5 fruit fly cellular contexts compared by ENCODE assay signal in the genomic region with DNA sequence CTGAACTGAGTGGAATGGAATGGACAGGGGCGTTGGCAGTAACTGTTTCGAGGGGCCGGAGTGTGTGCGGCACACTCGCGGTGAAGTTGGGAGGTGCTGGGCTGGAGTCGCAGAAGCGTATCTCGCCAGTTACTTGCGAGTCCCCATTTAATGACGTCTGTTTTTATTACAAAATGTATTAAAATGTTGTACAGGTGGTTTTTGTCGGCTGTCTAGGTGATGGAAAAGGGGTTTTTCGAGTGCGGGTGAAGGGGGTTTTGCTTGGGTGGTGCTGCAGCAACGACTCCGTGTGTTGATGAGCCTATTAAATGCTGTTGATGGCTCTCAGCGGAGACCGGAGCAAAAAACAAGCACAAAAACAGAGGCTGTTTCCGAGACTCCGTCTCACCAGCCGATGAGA.
TF ChIP-seq lines count a peak whose summit lies in the region.

No protein-coding gene starts in this region.

- no peak for TF ChIP-seq CTCF in whole organism, embryonic (GFP tag; optimal IDR thresholded peaks at IDR 0.05; lab: Kevin White, UChicago)

TF ChIP-seq in whole organism, 6 proteins besides CTCF, POLR2A, EP300 and RAD21:
- TF ChIP-seq psq (optimal IDR thresholded peaks at IDR 0.05; lab: Kevin White, UChicago): no peak
- no peak for TF ChIP-seq usp (GFP tag; optimal IDR thresholded peaks at IDR 0.05; lab: Kevin White, UChicago)
- TF ChIP-seq Dll (optimal IDR thresholded peaks at IDR 0.05; lab: Kevin White, UChicago): peak; percentile 40
- TF ChIP-seq EcR (GFP tag; optimal IDR thresholded peaks at IDR 0.05; lab: Kevin White, UChicago): peak in 1 of 2 experiments; percentile 2
- no peak for TF ChIP-seq CG8478 (optimal IDR thresholded peaks at IDR 0.05; lab: Kevin White, UChicago)
- no peak for TF ChIP-seq pan (optimal IDR thresholded peaks at IDR 0.05; lab: Kevin White, UChicago)

TF ChIP-seq in whole organism, embryonic, 481 proteins besides CTCF, POLR2A, EP300 and RAD21 (continues in another document):
- TF ChIP-seq zfh1 (GFP tag; IDR thresholded peaks at IDR 0.05; lab: Robert Waterston, UW) (peak; percentile 49; the same call in 1 of the 3 replicates), CG11723 (GFP tag; optimal IDR thresholded peaks at IDR 0.05; lab: Kevin White, UChicago) (no peak), CG3065 (GFP tag; optimal IDR thresholded peaks at IDR 0.05; lab: Kevin White, UChicago) (no peak), CG31365 (tag; optimal IDR thresholded peaks at IDR 0.05; lab: Kevin White, UChicago) (no peak), CrebB (tag; optimal IDR thresholded peaks at IDR 0.05; lab: Kevin White, UChicago) (no peak), TFAM (GFP tag; optimal IDR thresholded peaks at IDR 0.05; lab: Kevin White, UChicago) (no peak), Abd-B (GFP tag; optimal IDR thresholded peaks at IDR 0.05; lab: Kevin White, UChicago) (peak; percentile 66), CG18619 (GFP tag; optimal IDR thresholded peaks at IDR 0.05; lab: Kevin White, UChicago) (no peak), Hmr (GFP tag; optimal IDR thresholded peaks at IDR 0.05; lab: Kevin White, UChicago) (no peak), CG6765 (GFP tag; optimal IDR thresholded peaks at IDR 0.05; lab: Kevin White, UChicago) (no peak), Antp (GFP tag; optimal IDR thresholded peaks at IDR 0.05; lab: Kevin White, UChicago) (peak; percentile 14), Dad (GFP tag; optimal IDR thresholded peaks at IDR 0.05; lab: Kevin White, UChicago) (no peak), p53 (GFP tag; optimal IDR thresholded peaks at IDR 0.05; lab: Kevin White, UChicago) (no peak), crp (GFP tag; optimal IDR thresholded peaks at IDR 0.05; lab: Kevin White, UChicago) (no peak), Awh (GFP tag; IDR thresholded peaks at IDR 0.05; lab: Robert Waterston, UW) (0 out of 2 replicates have a peak, but pooled peaks have one; percentile 9), CG6254 (GFP tag; optimal IDR thresholded peaks at IDR 0.05; lab: Kevin White, UChicago) (no peak), pho (GFP tag; optimal IDR thresholded peaks at IDR 0.05; lab: Kevin White, UChicago) (no peak), CG10979 (tag; optimal IDR thresholded peaks at IDR 0.05; lab: Kevin White, UChicago) (peak; percentile 14), sna (GFP tag; IDR thresholded peaks at IDR 0.05; lab: Robert Waterston, UW; ENCODE audit: partially characterized antibody) (no peak), zfh2 (GFP tag; optimal IDR thresholded peaks at IDR 0.05; lab: Kevin White, UChicago) (no peak)

TF ChIP-seq in whole organism, prepupa, 60 proteins besides CTCF, POLR2A, EP300 and RAD21 (continues in another document):
- peak; percentile 82 for TF ChIP-seq CG6163 (GFP tag; IDR thresholded peaks at IDR 0.05; lab: Robert Waterston, UW)
- peak; percentile 29 for TF ChIP-seq Sox102F (GFP tag; optimal IDR thresholded peaks at IDR 0.05; lab: Kevin White, UChicago)
- TF ChIP-seq Hr38 (GFP tag; optimal IDR thresholded peaks at IDR 0.05; lab: Kevin White, UChicago): no peak
- TF ChIP-seq CG31627 (GFP tag; optimal IDR thresholded peaks at IDR 0.05; lab: Kevin White, UChicago): peak; percentile 40
- TF ChIP-seq eg (GFP tag; IDR thresholded peaks at IDR 0.05; lab: Robert Waterston, UW): 0 out of 3 replicates have a peak, but pooled peaks have one; percentile 50
- peak; percentile 65 for TF ChIP-seq fd59A (GFP tag; optimal IDR thresholded peaks at IDR 0.05; lab: Kevin White, UChicago)
- TF ChIP-seq CG11902 (GFP tag; optimal IDR thresholded peaks at IDR 0.05; lab: Kevin White, UChicago): peak; percentile 34
- no peak for TF ChIP-seq CG16779 (tag; optimal IDR thresholded peaks at IDR 0.05; lab: Kevin White, UChicago)
- TF ChIP-seq CG6854 (GFP tag; optimal IDR thresholded peaks at IDR 0.05; lab: Kevin White, UChicago): no peak
- TF ChIP-seq dsx (GFP tag; optimal IDR thresholded peaks at IDR 0.05; lab: Kevin White, UChicago; ENCODE audit: poor library complexity, severe bottlenecking): peak; percentile 95
- TF ChIP-seq fkh (GFP tag; optimal IDR thresholded peaks at IDR 0.05; lab: Kevin White, UChicago): no peak
- peak; percentile 74 for TF ChIP-seq CG3032 (tag; optimal IDR thresholded peaks at IDR 0.05; lab: Kevin White, UChicago)
- peak; percentile 41 for TF ChIP-seq CG9139 (GFP tag; optimal IDR thresholded peaks at IDR 0.05; lab: Kevin White, UChicago)
- peak; percentile 9 for TF ChIP-seq Ets21C (GFP tag; optimal IDR thresholded peaks at IDR 0.05; lab: Kevin White, UChicago)
- peak; percentile 69 for TF ChIP-seq CG15336 (GFP tag; IDR thresholded peaks at IDR 0.05; lab: Robert Waterston, UW)
- TF ChIP-seq topi (GFP tag; optimal IDR thresholded peaks at IDR 0.05; lab: Kevin White, UChicago): peak; percentile 60
- peak; percentile 61 for TF ChIP-seq acj6 (GFP tag; optimal IDR thresholded peaks at IDR 0.05; lab: Kevin White, UChicago)
- peak; percentile 62 for TF ChIP-seq OdsH (GFP tag; optimal IDR thresholded peaks at IDR 0.05; lab: Kevin White, UChicago)
- TF ChIP-seq Ets96B (tag; optimal IDR thresholded peaks at IDR 0.05; lab: Kevin White, UChicago): peak; percentile 71
- TF ChIP-seq lz (GFP tag; optimal IDR thresholded peaks at IDR 0.05; lab: Kevin White, UChicago): peak; percentile 44

TF ChIP-seq in whole organism, pupa, 21 proteins besides CTCF, POLR2A, EP300 and RAD21:
- TF ChIP-seq CG17806 (tag; optimal IDR thresholded peaks at IDR 0.05; lab: Kevin White, UChicago) (peak; percentile 64), Ets98B (GFP tag; IDR thresholded peaks at IDR 0.05; lab: Robert Waterston, UW) (peak; percentile 47; the same call in 1 of the 2 replicates), rn (GFP tag; IDR thresholded peaks at IDR 0.05; lab: Robert Waterston, UW) (0 out of 2 replicates have a peak, but pooled peaks have one; percentile 18), CG15710 (tag; optimal IDR thresholded peaks at IDR 0.05; lab: Kevin White, UChicago) (peak; percentile 73), CG14655 (GFP tag; optimal IDR thresholded peaks at IDR 0.05; lab: Kevin White, UChicago) (peak; percentile 62), fd96Ca (GFP tag; IDR thresholded peaks at IDR 0.05; lab: Robert Waterston, UW) (peak; percentile 62; the same call in 2 of the 3 replicates), CG13204 (GFP tag; optimal IDR thresholded peaks at IDR 0.05; lab: Kevin White, UChicago) (peak; percentile 86), CG12605 (GFP tag; IDR thresholded peaks at IDR 0.05; lab: Robert Waterston, UW) (peak; percentile 39; the same call in 1 of the 2 replicates), CG9948 (tag; optimal IDR thresholded peaks at IDR 0.05; lab: Kevin White, UChicago) (peak; percentile 55), Pif1B (GFP tag; optimal IDR thresholded peaks at IDR 0.05; lab: Kevin White, UChicago) (peak; percentile 7), CG8159 (tag; optimal IDR thresholded peaks at IDR 0.05; lab: Kevin White, UChicago) (peak; percentile 72), CG8301 (tag; optimal IDR thresholded peaks at IDR 0.05; lab: Kevin White, UChicago) (peak; percentile 40), D1 (tag; optimal IDR thresholded peaks at IDR 0.05; lab: Kevin White, UChicago) (peak; percentile 40), EcR (GFP tag; optimal IDR thresholded peaks at IDR 0.05; lab: Kevin White, UChicago) (peak; percentile 95), CG4496 (GFP tag; IDR thresholded peaks at IDR 0.05; lab: Robert Waterston, UW) (peak; percentile 54; the same call in 1 of the 3 replicates), CG32121 (GFP tag; IDR thresholded peaks at IDR 0.05; lab: Robert Waterston, UW) (peak; percentile 74; the same call in 1 of the 2 replicates), Snoo (tag; optimal IDR thresholded peaks at IDR 0.05; lab: Kevin White, UChicago) (peak; percentile 19), gl (tag; optimal IDR thresholded peaks at IDR 0.05; lab: Kevin White, UChicago) (peak; percentile 41), CG34367 (tag; optimal IDR thresholded peaks at IDR 0.05; lab: Kevin White, UChicago) (peak; percentile 61), CG10348 (GFP tag; IDR thresholded peaks at IDR 0.05; lab: Robert Waterston, UW) (no peak), Pif1A (GFP tag; optimal IDR thresholded peaks at IDR 0.05; lab: Kevin White, UChicago) (peak; percentile 47)
TF ChIP-seq in whole organism, pupa: peak in this region for 20.

TF ChIP-seq in whole organism, wandering third instar larva, 38 proteins besides CTCF, POLR2A, EP300 and RAD21 (continues in another document):
- TF ChIP-seq h (GFP tag; optimal IDR thresholded peaks at IDR 0.05; lab: Kevin White, UChicago): peak; percentile 61
- no peak for TF ChIP-seq lola (GFP tag; optimal IDR thresholded peaks at IDR 0.05; lab: Kevin White, UChicago)
- TF ChIP-seq rgr (GFP tag; optimal IDR thresholded peaks at IDR 0.05; lab: Kevin White, UChicago): peak; percentile 51
- peak; percentile 41 for TF ChIP-seq woc (GFP tag; optimal IDR thresholded peaks at IDR 0.05; lab: Kevin White, UChicago)
- TF ChIP-seq dl (GFP tag; optimal IDR thresholded peaks at IDR 0.05; lab: Kevin White, UChicago; ENCODE audit: insufficient read depth in 1 of 2, partially characterized antibody in 2 of 2): no peak
- no peak for TF ChIP-seq Rel (GFP tag; optimal IDR thresholded peaks at IDR 0.05; lab: Kevin White, UChicago)
- no peak for TF ChIP-seq Rel (tag; optimal IDR thresholded peaks at IDR 0.05; lab: Kevin White, UChicago)
- TF ChIP-seq Hr83 (GFP tag; optimal IDR thresholded peaks at IDR 0.05; lab: Kevin White, UChicago; ENCODE audit: poor library complexity, severe bottlenecking): no peak
- no peak for TF ChIP-seq Myc (optimal IDR thresholded peaks at IDR 0.05; lab: Kevin White, UChicago)
- TF ChIP-seq brk (GFP tag; optimal IDR thresholded peaks at IDR 0.05; lab: Kevin White, UChicago): no peak
- no peak for TF ChIP-seq Dfd (GFP tag; optimal IDR thresholded peaks at IDR 0.05; lab: Kevin White, UChicago)
- no peak for TF ChIP-seq Abd-B (GFP tag; optimal IDR thresholded peaks at IDR 0.05; lab: Kevin White, UChicago)
- no peak for TF ChIP-seq Dif (GFP tag; optimal IDR thresholded peaks at IDR 0.05; lab: Kevin White, UChicago; ENCODE audit: partially characterized antibody)
- peak; percentile 40 for TF ChIP-seq OdsH (GFP tag; optimal IDR thresholded peaks at IDR 0.05; lab: Kevin White, UChicago)
- no peak for TF ChIP-seq N (GFP tag; optimal IDR thresholded peaks at IDR 0.05; lab: Kevin White, UChicago)
- TF ChIP-seq usp (GFP tag; optimal IDR thresholded peaks at IDR 0.05; lab: Kevin White, UChicago): no peak
- no peak for TF ChIP-seq CG9705 (GFP tag; optimal IDR thresholded peaks at IDR 0.05; lab: Kevin White, UChicago)
- peak; percentile 10 for TF ChIP-seq dmrt93B (GFP tag; optimal IDR thresholded peaks at IDR 0.05; lab: Kevin White, UChicago)
- no peak for TF ChIP-seq Vsx2 (GFP tag; optimal IDR thresholded peaks at IDR 0.05; lab: Kevin White, UChicago; ENCODE audit: partially characterized antibody)
- no peak for TF ChIP-seq sv (GFP tag; optimal IDR thresholded peaks at IDR 0.05; lab: Kevin White, UChicago)
- TF ChIP-seq sage (GFP tag; optimal IDR thresholded peaks at IDR 0.05; lab: Kevin White, UChicago): no peak
- no peak for TF ChIP-seq pan (optimal IDR thresholded peaks at IDR 0.05; lab: Kevin White, UChicago)
- TF ChIP-seq dsf (GFP tag; optimal IDR thresholded peaks at IDR 0.05; lab: Kevin White, UChicago; ENCODE audit: borderline replicate concordance): no peak
- peak; percentile 33 for TF ChIP-seq psq (GFP tag; optimal IDR thresholded peaks at IDR 0.05; lab: Kevin White, UChicago)
- peak; percentile 24 for TF ChIP-seq Sp1 (GFP tag; optimal IDR thresholded peaks at IDR 0.05; lab: Kevin White, UChicago)
